Worm (Caenorhabditis elegans): ENCODE results near the gene aass-1.

Gene aass-1

DNA sequence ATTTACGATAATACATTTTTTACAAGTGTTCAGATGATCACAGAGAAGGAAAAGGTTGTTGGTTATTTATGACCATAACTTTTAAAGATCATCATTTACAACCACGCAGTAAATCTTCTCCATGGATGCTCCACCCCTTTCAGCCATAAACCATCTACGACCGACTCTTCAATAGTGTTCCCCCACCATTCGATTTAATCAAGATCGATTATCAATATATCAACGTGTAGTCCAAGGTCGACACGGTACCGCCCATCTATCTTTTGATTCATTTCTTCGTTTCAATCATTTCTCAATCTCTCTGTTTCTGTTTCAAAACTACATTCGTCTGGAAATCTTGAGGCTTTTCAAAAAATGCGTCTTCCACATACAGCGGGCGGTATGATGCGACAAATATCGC, at the start of gene aass-1:
Gene aass-1, plus strand, starts transcription at position 301 of the 400 bp plus-strand sequence.
- TF ChIP-seq hlh-1 (tag; optimal IDR thresholded peaks at IDR 0.05) (no peak), ceh-83 (GFP tag; optimal IDR thresholded peaks at IDR 0.05) (no peak), unc-120 (tag; optimal IDR thresholded peaks at IDR 0.05; ENCODE audit: poor library complexity, severe bottlenecking) (no peak), flh-1 (GFP tag; optimal IDR thresholded peaks at IDR 0.05) (no peak), mep-1 (tag; optimal IDR thresholded peaks at IDR 0.05) (no peak), nhr-2 (tag; optimal IDR thresholded peaks at IDR 0.05) (no peak), tbx-8 (GFP tag; optimal IDR thresholded peaks at IDR 0.05) (no peak), ceh-39 (tag; optimal IDR thresholded peaks at IDR 0.05) (no peak), lin-32 (GFP tag; optimal IDR thresholded peaks at IDR 0.05) (no peak), unc-62 (GFP tag; optimal IDR thresholded peaks at IDR 0.05) (no peak), lsy-2 (tag; optimal IDR thresholded peaks at IDR 0.05) (no peak)

DNA sequence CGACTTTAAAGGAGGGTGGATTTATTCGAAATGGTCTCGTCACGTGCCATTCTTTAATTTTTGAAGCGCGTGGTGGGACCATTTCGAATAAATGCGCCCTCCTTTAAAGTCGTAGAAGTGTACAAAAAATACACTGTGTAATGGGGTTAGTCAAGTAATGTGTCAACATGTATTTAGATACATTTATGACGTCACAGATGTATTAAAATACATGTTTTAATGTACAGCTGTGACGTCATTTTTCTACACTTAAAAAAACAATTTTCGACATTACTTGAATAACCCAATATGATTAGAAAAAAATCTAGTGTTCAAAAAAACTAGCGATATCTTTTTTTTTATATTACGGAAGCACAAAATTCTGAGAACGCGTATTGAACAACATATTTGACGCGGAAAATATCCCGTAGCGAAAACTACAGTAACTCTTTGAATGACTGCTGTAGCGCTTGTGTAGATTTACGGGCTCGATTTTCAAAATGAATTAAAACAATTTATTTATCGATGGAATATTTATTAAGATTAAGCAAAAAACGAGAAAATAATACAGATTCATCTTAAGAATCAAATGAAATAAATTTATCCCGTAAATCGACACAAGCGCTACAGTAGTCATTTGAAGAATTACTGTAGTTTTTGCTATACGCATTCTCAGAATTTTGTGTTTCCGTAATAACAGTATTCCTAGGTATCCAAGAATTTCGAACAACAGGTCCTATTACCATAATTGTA, 41.9 kb upstream of the aass-1 start, which contains the start of gene gfrp-1:
Gene gfrp-1, plus strand, starts transcription at position 682 of the 732 bp plus-strand sequence.
- TF ChIP-seq unc-120 (tag; optimal IDR thresholded peaks at IDR 0.05; ENCODE audit: poor library complexity, severe bottlenecking) (no peak), zip-8 (tag; optimal IDR thresholded peaks at IDR 0.05) (peak; percentile 98)

DNA sequence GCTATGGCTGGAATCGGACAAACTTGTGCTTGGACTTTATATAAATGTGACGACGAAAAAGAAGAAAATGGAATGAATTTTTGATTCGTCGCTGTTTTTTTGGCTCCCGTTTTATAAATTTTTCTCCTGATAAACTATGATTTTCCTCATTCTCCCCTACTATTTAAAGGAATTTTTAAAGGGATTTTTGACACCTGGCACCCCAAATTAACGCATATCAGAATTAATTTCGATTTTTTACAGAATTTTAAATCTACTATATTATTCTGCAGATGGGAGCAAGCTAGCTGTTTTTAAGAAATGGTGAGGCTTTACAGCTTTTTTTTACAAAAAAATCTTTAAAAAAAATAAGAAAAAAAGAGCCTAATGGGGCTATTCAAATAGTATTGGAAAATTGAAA, 39.9 kb upstream of the aass-1 start, which contains the start of gene coa-1:
Gene coa-1, plus strand, starts transcription at position 301 of the 400 bp plus-strand sequence.
- no peak for TF ChIP-seq drap-1 (GFP tag; optimal IDR thresholded peaks at IDR 0.05)
- no peak for TF ChIP-seq ceh-39 (tag; optimal IDR thresholded peaks at IDR 0.05)
- TF ChIP-seq tbx-8 (GFP tag; optimal IDR thresholded peaks at IDR 0.05) = no peak
- no peak for TF ChIP-seq sptf-1 (tag; optimal IDR thresholded peaks at IDR 0.05)

DNA sequence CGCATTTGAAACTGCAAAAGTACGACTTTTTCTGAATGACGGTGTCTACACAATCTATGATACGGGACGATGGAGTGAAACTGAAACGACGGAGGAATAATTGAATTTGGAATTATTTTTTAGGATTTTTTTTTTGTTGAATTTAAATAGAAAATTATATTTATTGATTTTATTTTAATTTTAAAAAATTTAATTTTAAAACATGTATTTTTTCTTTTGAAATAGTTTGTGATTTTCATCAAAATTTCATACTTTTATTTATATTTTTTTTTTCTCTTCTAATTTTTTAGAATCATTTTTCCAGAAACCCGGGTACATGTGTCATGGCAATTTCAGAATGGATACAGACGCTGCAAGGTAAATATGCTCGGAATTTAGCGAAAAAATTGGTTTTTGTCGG, 37.1 kb upstream of the aass-1 start, which contains the start of gene Y38C1AA.1:
Gene Y38C1AA.1, plus strand, starts transcription at position 301 of the 400 bp plus-strand sequence.
- no peak for TF ChIP-seq tbx-8 (GFP tag; optimal IDR thresholded peaks at IDR 0.05)
- TF ChIP-seq elt-1 (tag; optimal IDR thresholded peaks at IDR 0.05; ENCODE audit: borderline replicate concordance, insufficient read depth) = no peak
- TF ChIP-seq lin-32 (GFP tag; optimal IDR thresholded peaks at IDR 0.05) = no peak
- no peak for TF ChIP-seq nhr-12 (tag; optimal IDR thresholded peaks at IDR 0.05)
- TF ChIP-seq ceh-43 (GFP tag; optimal IDR thresholded peaks at IDR 0.05) = no peak

DNA sequence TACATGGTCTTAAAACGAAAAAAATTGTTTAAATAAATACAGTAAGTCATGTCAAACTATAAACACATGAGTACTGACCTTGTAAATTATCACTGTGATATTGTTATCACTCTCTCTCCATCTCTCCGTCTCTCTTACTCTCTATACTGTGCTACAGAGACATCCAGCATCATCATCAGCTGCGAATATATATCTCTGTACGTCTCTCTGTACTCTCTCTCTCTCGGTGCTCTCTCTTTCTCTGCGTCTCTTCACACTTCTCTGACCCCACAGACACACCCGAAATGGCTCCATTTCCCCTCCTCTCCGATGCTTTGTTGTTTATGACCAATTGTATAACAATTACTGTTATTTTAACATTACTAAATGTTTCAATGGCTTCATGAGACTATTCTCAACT, 34.4 kb upstream of the aass-1 start:
- TF ChIP-seq ces-1 (GFP tag; optimal IDR thresholded peaks at IDR 0.05) (peak; percentile 28), mab-5 (tag; optimal IDR thresholded peaks at IDR 0.05) (no peak), nhr-12 (tag; optimal IDR thresholded peaks at IDR 0.05) (no peak), unc-120 (tag; optimal IDR thresholded peaks at IDR 0.05; ENCODE audit: poor library complexity, severe bottlenecking) (peak; percentile 81), unc-62 (GFP tag; optimal IDR thresholded peaks at IDR 0.05) (no peak), elt-3 (tag; optimal IDR thresholded peaks at IDR 0.05) (peak; percentile 64), pha-4 (tag; optimal IDR thresholded peaks at IDR 0.05) (peak; percentile 9), mls-2 (tag; optimal IDR thresholded peaks at IDR 0.05) (no peak), ceh-39 (tag; optimal IDR thresholded peaks at IDR 0.05) (no peak)

DNA sequence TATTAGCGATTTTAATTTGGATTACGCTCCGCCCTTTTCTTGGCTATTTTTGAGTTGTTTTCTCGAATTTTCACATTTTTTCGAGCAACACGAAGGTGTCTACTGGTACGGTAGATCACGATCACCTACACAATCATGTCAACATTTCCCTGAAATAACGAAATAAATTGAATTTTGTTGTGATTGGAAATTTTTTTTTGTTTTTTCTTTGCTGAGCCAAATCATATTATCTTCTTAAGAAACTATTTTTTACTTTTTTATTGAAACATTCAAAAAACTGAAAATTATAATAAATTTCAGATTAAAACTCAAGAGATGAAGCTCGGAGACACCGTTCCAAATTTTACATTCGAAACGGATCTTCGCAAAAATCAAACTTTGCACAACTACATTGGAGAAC, 26.7 kb upstream of the aass-1 start, which contains the start of gene prdx-6:
Gene prdx-6, plus strand, starts transcription at position 301 of the 400 bp plus-strand sequence.
- TF ChIP-seq nhr-28 (tag; optimal IDR thresholded peaks at IDR 0.05) = no peak
- no peak for TF ChIP-seq sptf-1 (tag; optimal IDR thresholded peaks at IDR 0.05)
- no peak for TF ChIP-seq pha-4 (tag; optimal IDR thresholded peaks at IDR 0.05)
- TF ChIP-seq unc-120 (tag; optimal IDR thresholded peaks at IDR 0.05; ENCODE audit: poor library complexity, severe bottlenecking) = no peak
- no peak for TF ChIP-seq bed-3 (GFP tag; optimal IDR thresholded peaks at IDR 0.05)
- TF ChIP-seq elt-3 (tag; optimal IDR thresholded peaks at IDR 0.05) = no peak
- no peak for TF ChIP-seq ces-1 (GFP tag; optimal IDR thresholded peaks at IDR 0.05)
- no peak for TF ChIP-seq mls-2 (tag; optimal IDR thresholded peaks at IDR 0.05)
- no peak for TF ChIP-seq tbx-8 (GFP tag; optimal IDR thresholded peaks at IDR 0.05)
- TF ChIP-seq nhr-76 (tag; optimal IDR thresholded peaks at IDR 0.05) = no peak
- TF ChIP-seq drap-1 (GFP tag; optimal IDR thresholded peaks at IDR 0.05) = no peak
- no peak for TF ChIP-seq cnd-1 (tag; optimal IDR thresholded peaks at IDR 0.05)
- no peak for TF ChIP-seq flh-1 (GFP tag; optimal IDR thresholded peaks at IDR 0.05)
- TF ChIP-seq hlh-1 (tag; optimal IDR thresholded peaks at IDR 0.05) = no peak
- TF ChIP-seq lin-13 (tag; optimal IDR thresholded peaks at IDR 0.05) = no peak
